Worm (Caenorhabditis elegans) whole organism, midembryonic: Measurements from ENCODE around the gene C47E12.2.

Experiments
- cog-1 ChIP-seq: sonication (generic microtip); optimal IDR thresholded peaks from 2 replicates; lab custom pipeline; 2016; ENCODE audit warnings: missing genetic modification characterization, missing compliant biosample characterization
- flt-1 ChIP-seq: fragments of 200-800 bp; sonication (Bioruptor generic); IDR thresholded peaks from 2 replicates; pipeline ENCODE4 v1.3.6; 2022; ENCODE audit warnings: missing genetic modification characterization, missing compliant biosample characterization
- klf-2 ChIP-seq: fragments of 200-800 bp; sonication (Bioruptor generic); conservative IDR thresholded peaks from 2 replicates; pipeline ENCODE4 v1.3.6; 2022; ENCODE audit warnings: missing genetic modification reagents, missing genetic modification characterization, missing compliant biosample characterization
- med-1 ChIP-seq: sonication (generic microtip); optimal IDR thresholded peaks from 2 replicates; lab custom pipeline; 2017; ENCODE audit warnings: missing genetic modification characterization, mild to moderate bottlenecking, missing compliant biosample characterization, antibody characterized with exemption, missing genetic modification reagents; ENCODE audit not compliant: insufficient read depth
- ref-1 ChIP-seq: fragments of 200-800 bp; sonication (Bioruptor generic); conservative IDR thresholded peaks from 2 replicates; pipeline ENCODE4 v1.3.6; 2022; ENCODE audit warnings: missing genetic modification reagents, missing genetic modification characterization, missing compliant biosample characterization
- tab-1 ChIP-seq: fragments of 200-800 bp; sonication (Bioruptor generic); IDR thresholded peaks from 2 replicates; pipeline ENCODE4 v1.3.6; 2022; ENCODE audit warnings: missing genetic modification characterization, missing compliant biosample characterization
- ztf-23 ChIP-seq: fragments of 200-800 bp; sonication (Bioruptor generic); IDR thresholded peaks from 2 replicates; pipeline ENCODE4 v1.3.6; 2022; ENCODE audit warnings: missing genetic modification reagents, missing genetic modification characterization, missing compliant biosample characterization
- ztf-29 ChIP-seq: fragments of 200-800 bp; sonication (Bioruptor generic); IDR thresholded peaks from 2 replicates; pipeline ENCODE4 v1.3.6; 2022; ENCODE audit warnings: missing genetic modification reagents, missing genetic modification characterization, missing compliant biosample characterization

- TF ChIP-seq cog-1 (tag; lab: Kevin White, UChicago) = no peak
- no peak for TF ChIP-seq klf-2
- TF ChIP-seq flt-1 (GFP tag; lab: Robert Waterston, UW) = no peak
- TF ChIP-seq ref-1 = no peak
- no peak for TF ChIP-seq ztf-29 (GFP tag; lab: Robert Waterston, UW)
- TF ChIP-seq ztf-23 (GFP tag; lab: Robert Waterston, UW) = no peak
- no peak for TF ChIP-seq med-1
- TF ChIP-seq tab-1 (GFP tag; lab: Robert Waterston, UW) = no peak
These were observed 1.6 kb downstream of the C47E12.2 start, which contains the start of gene C47E12.3 for ce11 chrIV:10001748-10002147.
